Worm (Caenorhabditis elegans) whole organism, L1 larva: ENCODE data around the gene kin-2.

ENCODE experiments used
- C04F5.9 ChIP-seq: sonication (generic microtip); optimal IDR thresholded peaks from 2 replicates; lab custom pipeline; 2016; ENCODE audit warnings: missing genetic modification characterization, missing compliant biosample characterization
- C34B4.2 ChIP-seq: sonication (generic microtip); optimal IDR thresholded peaks from 2 replicates; lab custom pipeline; 2017; ENCODE audit warnings: mild to moderate bottlenecking, missing genetic modification characterization, missing compliant biosample characterization
- F16B12.6 ChIP-seq: fragments of 150-350 bp; optimal IDR thresholded peaks from 2 replicates; lab custom pipeline; 2014; ENCODE audit warnings: missing biosample characterization, missing genetic modification characterization
- Y116A8C.19 ChIP-seq: sonication (generic microtip); optimal IDR thresholded peaks from 2 replicates; lab custom pipeline; 2016; ENCODE audit warnings: missing compliant biosample characterization, missing genetic modification characterization, borderline replicate concordance
- aha-1 ChIP-seq: fragments of 150-350 bp; optimal IDR thresholded peaks from 2 replicates; lab custom pipeline; 2014; ENCODE audit warnings: missing biosample characterization, missing genetic modification characterization
- alr-1 ChIP-seq: fragments of 200-800 bp; sonication (Bioruptor generic); optimal IDR thresholded peaks from 2 replicates; lab custom pipeline; 2018; ENCODE audit warnings: borderline replicate concordance, mild to moderate bottlenecking, missing genetic modification characterization, missing compliant biosample characterization
- ama-1 ChIP-seq: fragments of 150-350 bp; optimal IDR thresholded peaks from 2 replicates; lab custom pipeline; 2014
- blmp-1 ChIP-seq: fragments of 150-350 bp; optimal IDR thresholded peaks from 2 replicates; lab custom pipeline; 2014; ENCODE audit warnings: missing biosample characterization, missing genetic modification characterization
- ceh-82 ChIP-seq, 3 experiments: fragments of 150-350 bp in 1 of 3; sonication (generic microtip) in 2 of 3; optimal IDR thresholded peaks; 2 replicates each; lab custom pipeline; 2014 to 2017; ENCODE audit warnings: missing biosample characterization in 3 of 3, missing genetic modification characterization in 3 of 3
- dpl-1 ChIP-seq, 3 experiments: fragments of 150-350 bp in 2 of 3; sonication (generic microtip) in 1 of 3; optimal IDR thresholded peaks; 2 replicates each; lab custom pipeline; 2014 to 2017; ENCODE audit warnings: missing biosample characterization in 3 of 3, missing genetic modification characterization in 3 of 3, missing genetic modification reagents in 3 of 3
- efl-1 ChIP-seq, 4 experiments: fragments of 150-350 bp; optimal IDR thresholded peaks in 3 of 4; peaks in 1 of 4; 1 replicate in 1 of 4; 2 replicates in 3 of 4; lab custom pipeline; 2014; ENCODE audit warnings: missing biosample characterization in 2 of 4, missing genetic modification characterization in 2 of 4, missing genetic modification reagents in 2 of 4
- efl-3 ChIP-seq: fragments of 200-800 bp; sonication (Bioruptor generic); optimal IDR thresholded peaks from 2 replicates; lab custom pipeline; 2018; ENCODE audit warnings: mild to moderate bottlenecking, missing genetic modification characterization, missing compliant biosample characterization
- elt-2 ChIP-seq: sonication (generic microtip); optimal IDR thresholded peaks from 2 replicates; lab custom pipeline; 2016; ENCODE audit warnings: missing genetic modification characterization, mild to moderate bottlenecking, inconsistent platforms, missing compliant biosample characterization, missing genetic modification reagents
- elt-3 ChIP-seq, 6 experiments: fragments of 150-350 bp in 1 of 6; sonication (generic microtip); optimal IDR thresholded peaks; 2 replicates each; lab custom pipeline; 2017 to 2018; ENCODE audit warnings: missing biosample characterization in 6 of 6, missing genetic modification characterization in 6 of 6, inconsistent platforms in 1 of 6
- fkh-4 ChIP-seq: sonication (generic microtip); optimal IDR thresholded peaks from 2 replicates; lab custom pipeline; 2016; ENCODE audit warnings: missing compliant biosample characterization, missing genetic modification characterization, borderline replicate concordance
- hlh-17 ChIP-seq: fragments of 200-800 bp; sonication (Bioruptor generic); optimal IDR thresholded peaks from 2 replicates; lab custom pipeline; 2018; ENCODE audit warnings: missing genetic modification characterization, mild to moderate bottlenecking, missing compliant biosample characterization, moderate library complexity, borderline replicate concordance
- lin-13 ChIP-seq: fragments of 150-350 bp; optimal IDR thresholded peaks from 2 replicates; lab custom pipeline; 2014; ENCODE audit warnings: missing biosample characterization, missing genetic modification reagents, missing genetic modification characterization
- lin-15B ChIP-seq: fragments of 150-350 bp; sonication (generic microtip); optimal IDR thresholded peaks from 3 replicates; lab custom pipeline; 2014; ENCODE audit warnings: missing biosample characterization, missing genetic modification characterization
- lin-35 ChIP-seq, 2 experiments: fragments of 150-350 bp; optimal IDR thresholded peaks; 2 replicates each; lab custom pipeline; 2014; ENCODE audit warnings: missing biosample characterization in 2 of 2, missing genetic modification characterization in 2 of 2, missing genetic modification reagents in 2 of 2
- lin-39 ChIP-seq: fragments of 150-350 bp; optimal IDR thresholded peaks from 2 replicates; lab custom pipeline; 2014; ENCODE audit warnings: missing biosample characterization, missing genetic modification reagents, missing genetic modification characterization
- lsy-2 ChIP-seq, 2 experiments: fragments of 150-350 bp; optimal IDR thresholded peaks; 2 replicates each; lab custom pipeline; 2014; ENCODE audit warnings: missing biosample characterization in 2 of 2, missing genetic modification characterization in 2 of 2
- mab-9 ChIP-seq: fragments of 200-800 bp; sonication (Bioruptor generic); IDR thresholded peaks from 2 replicates; pipeline ENCODE4 v1.3.6; 2022; ENCODE audit warnings: missing genetic modification reagents, missing genetic modification characterization, missing compliant biosample characterization
- mdl-1 ChIP-seq, 2 experiments: fragments of 150-350 bp; optimal IDR thresholded peaks; 2 replicates each; lab custom pipeline; 2014 to 2017; ENCODE audit warnings: missing biosample characterization in 2 of 2, missing genetic modification characterization in 2 of 2, inconsistent platforms in 1 of 2
- mef-2 ChIP-seq: fragments of 150-350 bp; optimal IDR thresholded peaks from 2 replicates; lab custom pipeline; 2014; ENCODE audit warnings: missing biosample characterization, missing genetic modification characterization
- mep-1 ChIP-seq: fragments of 150-350 bp; optimal IDR thresholded peaks from 2 replicates; lab custom pipeline; 2014; ENCODE audit warnings: missing biosample characterization, missing genetic modification characterization
- nhr-12 ChIP-seq: sonication (generic microtip); optimal IDR thresholded peaks from 2 replicates; lab custom pipeline; 2017; ENCODE audit warnings: missing biosample characterization, missing genetic modification characterization
- nhr-19 ChIP-seq: fragments of 200-800 bp; sonication (Bioruptor generic); conservative IDR thresholded peaks from 2 replicates; pipeline ENCODE4 v1.3.6; 2022; ENCODE audit warnings: missing genetic modification characterization, missing compliant biosample characterization
- nhr-20 ChIP-seq: sonication (generic microtip); optimal IDR thresholded peaks from 2 replicates; lab custom pipeline; 2016; ENCODE audit warnings: mild to moderate bottlenecking, missing genetic modification characterization, missing compliant biosample characterization
- nhr-237 ChIP-seq: fragments of 150-350 bp; optimal IDR thresholded peaks from 2 replicates; lab custom pipeline; 2014; ENCODE audit warnings: missing biosample characterization, missing genetic modification characterization
- nhr-28 ChIP-seq: fragments of 150-350 bp; optimal IDR thresholded peaks from 2 replicates; lab custom pipeline; 2014; ENCODE audit warnings: missing biosample characterization, missing genetic modification characterization
- nhr-47 ChIP-seq: sonication (generic microtip); optimal IDR thresholded peaks from 2 replicates; lab custom pipeline; 2016; ENCODE audit warnings: mild to moderate bottlenecking, missing genetic modification characterization, moderate library complexity, missing compliant biosample characterization
- nhr-71 ChIP-seq: sonication (generic microtip); optimal IDR thresholded peaks from 2 replicates; lab custom pipeline; 2016; ENCODE audit warnings: mild to moderate bottlenecking, missing genetic modification characterization, moderate library complexity, missing compliant biosample characterization
- nhr-84 ChIP-seq: sonication (generic microtip); optimal IDR thresholded peaks from 2 replicates; lab custom pipeline; 2017; ENCODE audit warnings: missing biosample characterization, missing genetic modification characterization
- nhr-85 ChIP-seq: sonication (generic microtip); peaks from one replicate; lab custom pipeline; 2016; ENCODE audit warnings: missing genetic modification characterization, inconsistent platforms, missing compliant biosample characterization
- nhr-90 ChIP-seq: sonication (generic microtip); optimal IDR thresholded peaks from 2 replicates; lab custom pipeline; 2016; ENCODE audit warnings: mild to moderate bottlenecking, missing genetic modification characterization, missing compliant biosample characterization; ENCODE audit not compliant: poor library complexity
- pag-3 ChIP-seq: sonication (generic microtip); optimal IDR thresholded peaks from 2 replicates; lab custom pipeline; 2017; ENCODE audit warnings: missing genetic modification characterization, mild to moderate bottlenecking, missing compliant biosample characterization, antibody characterized with exemption, borderline replicate concordance; ENCODE audit not compliant: insufficient read depth
- rnt-1 ChIP-seq: sonication (generic microtip); optimal IDR thresholded peaks from 2 replicates; lab custom pipeline; 2016; ENCODE audit warnings: mild to moderate bottlenecking, missing genetic modification characterization, moderate library complexity, missing compliant biosample characterization
- skn-1 ChIP-seq: fragments of 150-350 bp; optimal IDR thresholded peaks from 2 replicates; lab custom pipeline; 2014; ENCODE audit warnings: missing biosample characterization, missing genetic modification characterization
- snpc-4 ChIP-seq: fragments of 150-350 bp; optimal IDR thresholded peaks from 2 replicates; lab custom pipeline; 2014; ENCODE audit warnings: missing biosample characterization, missing genetic modification characterization
- snu-23 ChIP-seq: sonication (generic microtip); optimal IDR thresholded peaks from 2 replicates; lab custom pipeline; 2016; ENCODE audit warnings: missing genetic modification characterization, missing compliant biosample characterization
- sptf-1 ChIP-seq: fragments of 150-350 bp; optimal IDR thresholded peaks from 2 replicates; lab custom pipeline; 2014; ENCODE audit warnings: missing biosample characterization, missing genetic modification characterization
- sup-37 ChIP-seq: fragments of 200-800 bp; sonication (Bioruptor generic); optimal IDR thresholded peaks from 2 replicates; lab custom pipeline; 2018; ENCODE audit warnings: mild to moderate bottlenecking, missing genetic modification characterization, missing compliant biosample characterization
- tbx-2 ChIP-seq: sonication (generic microtip); optimal IDR thresholded peaks from 2 replicates; lab custom pipeline; 2016; ENCODE audit warnings: missing genetic modification characterization, missing compliant biosample characterization
- tlp-1 ChIP-seq: fragments of 150-350 bp; optimal IDR thresholded peaks from 2 replicates; lab custom pipeline; 2014; ENCODE audit warnings: missing biosample characterization, missing genetic modification characterization
- unc-130 ChIP-seq: fragments of 150-350 bp; optimal IDR thresholded peaks from 2 replicates; lab custom pipeline; 2017; ENCODE audit warnings: missing biosample characterization, missing genetic modification characterization, inconsistent platforms
- unc-30 ChIP-seq: sonication (generic microtip); optimal IDR thresholded peaks from 2 replicates; lab custom pipeline; 2017; ENCODE audit warnings: missing biosample characterization, missing genetic modification characterization
- unc-62 ChIP-seq: fragments of 150-350 bp; optimal IDR thresholded peaks from 2 replicates; lab custom pipeline; 2014; ENCODE audit warnings: missing biosample characterization, missing genetic modification reagents, missing genetic modification characterization
- zag-1 ChIP-seq: fragments of 150-350 bp; optimal IDR thresholded peaks from 2 replicates; lab custom pipeline; 2014; ENCODE audit warnings: missing biosample characterization, missing genetic modification characterization
- zip-4 ChIP-seq: fragments of 200-800 bp; sonication (Bioruptor generic); optimal IDR thresholded peaks from 2 replicates; lab custom pipeline; 2018; ENCODE audit warnings: mild to moderate bottlenecking, missing genetic modification characterization, moderate library complexity, missing compliant biosample characterization
- ztf-4 ChIP-seq: fragments of 150-350 bp; optimal IDR thresholded peaks from 2 replicates; lab custom pipeline; 2014; ENCODE audit warnings: missing biosample characterization, missing genetic modification characterization

Gene kin-2

ce11 chrX:5944488-5944887 lies 33.2 kb downstream of the kin-2 start, which contains the start of gene acs-17:
Gene acs-17 (minus strand): TSS chrX:5944510.
- peak; percentile 30 for TF ChIP-seq blmp-1 (tag; lab: Kevin White, UChicago)
- no peak for TF ChIP-seq snpc-4 (tag; lab: Kevin White, UChicago)
- peak; percentile 86 for TF ChIP-seq nhr-85 (tag; lab: Kevin White, UChicago)
- no peak for TF ChIP-seq unc-62 (GFP tag; lab: Kevin White, UChicago)
- no peak for TF ChIP-seq efl-3 (GFP tag; lab: Kevin White, UChicago)
- TF ChIP-seq nhr-90 (tag; lab: Kevin White, UChicago) = peak; percentile 16
- TF ChIP-seq unc-130 = peak; percentile 11
- no peak for TF ChIP-seq lin-13 (GFP tag; lab: Kevin White, UChicago)
- TF ChIP-seq lin-35 (GFP tag; optimal IDR thresholded peaks at IDR 0.05; lab: Kevin White, UChicago) = no peak
- no peak for TF ChIP-seq mab-9
- peak; percentile 12 for TF ChIP-seq nhr-20 (tag; lab: Kevin White, UChicago)
- TF ChIP-seq elt-3 (tag; optimal IDR thresholded peaks at IDR 0.05; lab: Kevin White, UChicago) = peak in 1 of 6 experiments; percentile 30
- TF ChIP-seq snu-23 (GFP tag; lab: Kevin White, UChicago) = no peak
- TF ChIP-seq ama-1 = no peak
- no peak for TF ChIP-seq mep-1 (tag; lab: Kevin White, UChicago)
- no peak for TF ChIP-seq dpl-1 (GFP tag; optimal IDR thresholded peaks at IDR 0.05; lab: Kevin White, UChicago)
- no peak for TF ChIP-seq sup-37 (GFP tag; lab: Kevin White, UChicago)

- TF ChIP-seq fkh-4 = no peak
- TF ChIP-seq zip-4 (GFP tag; lab: Kevin White, UChicago) = no peak
- no peak for TF ChIP-seq ztf-4
- TF ChIP-seq skn-1 (tag; lab: Kevin White, UChicago) = no peak
- no peak for TF ChIP-seq snpc-4 (tag; lab: Kevin White, UChicago)
- no peak for TF ChIP-seq hlh-17 (GFP tag; lab: Kevin White, UChicago)
- TF ChIP-seq nhr-28 (tag; lab: Kevin White, UChicago) = no peak
- no peak for TF ChIP-seq mef-2 (tag; lab: Kevin White, UChicago)
- no peak for TF ChIP-seq elt-2 (tag; lab: Kevin White, UChicago)
- no peak for TF ChIP-seq tlp-1 (tag; lab: Kevin White, UChicago)
- no peak for TF ChIP-seq sup-37 (GFP tag; lab: Kevin White, UChicago)
- no peak for TF ChIP-seq nhr-84
- no peak for TF ChIP-seq C34B4.2 (tag; lab: Kevin White, UChicago)
- no peak for TF ChIP-seq ceh-82 (tag; optimal IDR thresholded peaks at IDR 0.05; lab: Kevin White, UChicago)
- TF ChIP-seq efl-1 (optimal IDR thresholded peaks at IDR 0.05; lab: Kevin White, UChicago) = no peak
- TF ChIP-seq efl-1 (GFP tag; optimal IDR thresholded peaks at IDR 0.05 in 1 of 2; lab: Kevin White, UChicago) = peak in 1 of 2 experiments; percentile 1
- TF ChIP-seq sptf-1 (tag; lab: Kevin White, UChicago) = no peak
- peak; percentile 10 to 31 for TF ChIP-seq lsy-2 (tag; optimal IDR thresholded peaks at IDR 0.05; lab: Kevin White, UChicago)
- no peak for TF ChIP-seq C04F5.9 (tag; lab: Kevin White, UChicago)
- TF ChIP-seq lin-15B (tag; lab: Kevin White, UChicago) = no peak
- TF ChIP-seq nhr-12 (tag; lab: Kevin White, UChicago) = no peak
- peak; percentile 55 for TF ChIP-seq blmp-1 (tag; lab: Kevin White, UChicago)
- no peak for TF ChIP-seq pag-3 (tag; lab: Kevin White, UChicago)
- TF ChIP-seq unc-30 (tag; lab: Kevin White, UChicago) = no peak
- TF ChIP-seq nhr-237 = no peak
- no peak for TF ChIP-seq aha-1
- no peak for TF ChIP-seq alr-1
- no peak for TF ChIP-seq unc-62 (GFP tag; lab: Kevin White, UChicago)
- no peak for TF ChIP-seq zag-1 (tag; lab: Kevin White, UChicago)
- TF ChIP-seq lin-35 (GFP tag; optimal IDR thresholded peaks at IDR 0.05; lab: Kevin White, UChicago) = no peak
- peak; percentile 51 for TF ChIP-seq rnt-1 (tag; lab: Kevin White, UChicago)
- TF ChIP-seq tbx-2 (tag; lab: Kevin White, UChicago) = no peak
- TF ChIP-seq mdl-1 (tag; optimal IDR thresholded peaks at IDR 0.05; lab: Kevin White, UChicago) = peak in 1 of 2 experiments; percentile 21
- TF ChIP-seq snu-23 (GFP tag; lab: Kevin White, UChicago) = peak; percentile 24
- TF ChIP-seq nhr-71 = peak; percentile 53
- 0 out of 2 replicates have a peak, but pooled peaks have one; percentile 23 for TF ChIP-seq nhr-19
- TF ChIP-seq nhr-47 (tag; lab: Kevin White, UChicago) = no peak
- TF ChIP-seq lin-39 (tag; lab: Kevin White, UChicago) = no peak
- no peak for TF ChIP-seq F16B12.6 (tag; lab: Kevin White, UChicago)
- TF ChIP-seq Y116A8C.19 (tag; lab: Kevin White, UChicago) = no peak
Observed at ce11 chrX:5943908-5944307, 33.7 kb downstream of the kin-2 start.
